Worm (Caenorhabditis elegans): ENCODE results near the gene unc-52.

unc-52 gene

ce11 chrII:14672095-14672494, 12.2 kb downstream of the unc-52 start:
- TF ChIP-seq hlh-4 (tag; optimal IDR thresholded peaks at IDR 0.05) = no peak
- TF ChIP-seq hpl-2 (GFP tag; optimal IDR thresholded peaks at IDR 0.05) = no peak
- no peak for TF ChIP-seq nhr-20 (tag; optimal IDR thresholded peaks at IDR 0.05)
- no peak for TF ChIP-seq ztf-4 (tag; optimal IDR thresholded peaks at IDR 0.05)
- TF ChIP-seq nhr-12 (tag; optimal IDR thresholded peaks at IDR 0.05) = no peak
- peak; percentile 52 for TF ChIP-seq lin-14 (GFP tag; optimal IDR thresholded peaks at IDR 0.05)
- no peak for TF ChIP-seq snpc-4 (tag; optimal IDR thresholded peaks at IDR 0.05)

ce11 chrII:14670175-14670574, 14.1 kb downstream of the unc-52 start:
- no peak for TF ChIP-seq ztf-11 (tag; optimal IDR thresholded peaks at IDR 0.05)
- no peak for TF ChIP-seq ces-1 (GFP tag; optimal IDR thresholded peaks at IDR 0.05)
- TF ChIP-seq C34B4.2 (tag; optimal IDR thresholded peaks at IDR 0.05) = no peak
- TF ChIP-seq unc-30 (tag; optimal IDR thresholded peaks at IDR 0.05) = no peak
- TF ChIP-seq rnt-1 (tag; optimal IDR thresholded peaks at IDR 0.05) = peak; percentile 41
- TF ChIP-seq unc-86 (tag; optimal IDR thresholded peaks at IDR 0.05) = no peak
- peak; percentile 3 for TF ChIP-seq nhr-71 (tag; optimal IDR thresholded peaks at IDR 0.05)
- TF ChIP-seq nhr-237 (tag; optimal IDR thresholded peaks at IDR 0.05) = no peak
- peak; percentile 2 for TF ChIP-seq pag-3 (tag; optimal IDR thresholded peaks at IDR 0.05; ENCODE audit: borderline replicate concordance, insufficient read depth)
- no peak for TF ChIP-seq ceh-63 (GFP tag; optimal IDR thresholded peaks at IDR 0.05)
- TF ChIP-seq pax-3 (tag; optimal IDR thresholded peaks at IDR 0.05) = no peak
- no peak for TF ChIP-seq alr-1 (tag; optimal IDR thresholded peaks at IDR 0.05; ENCODE audit: borderline replicate concordance)
- peak; percentile 74 for TF ChIP-seq blmp-1 (tag; optimal IDR thresholded peaks at IDR 0.05)
- peak; percentile 71 for TF ChIP-seq lin-14 (GFP tag; optimal IDR thresholded peaks at IDR 0.05)
- TF ChIP-seq C04F5.9 (tag; optimal IDR thresholded peaks at IDR 0.05) = no peak
- no peak for TF ChIP-seq aha-1 (tag; optimal IDR thresholded peaks at IDR 0.05)
- TF ChIP-seq snpc-4 (tag; optimal IDR thresholded peaks at IDR 0.05) = no peak
- no peak for TF ChIP-seq efl-1 (optimal IDR thresholded peaks at IDR 0.05)
- TF ChIP-seq efl-1 (GFP tag; optimal IDR thresholded peaks at IDR 0.05 in 1 of 2) = peak in 1 of 2 experiments; percentile 57
- no peak for TF ChIP-seq mab-9 (GFP tag; IDR thresholded peaks at IDR 0.05)
- TF ChIP-seq fkh-4 (tag; optimal IDR thresholded peaks at IDR 0.05; ENCODE audit: borderline replicate concordance) = no peak
- TF ChIP-seq nhr-85 (tag) = peak; percentile 12
- TF ChIP-seq ceh-88 (GFP tag; IDR thresholded peaks at IDR 0.05) = no peak

- TF ChIP-seq nhr-77 (tag; optimal IDR thresholded peaks at IDR 0.05) (no peak), hpl-2 (GFP tag; optimal IDR thresholded peaks at IDR 0.05) (no peak), ztf-11 (tag; optimal IDR thresholded peaks at IDR 0.05) (no peak), fkh-10 (GFP tag; optimal IDR thresholded peaks at IDR 0.05) (no peak), dpl-1 (GFP tag; optimal IDR thresholded peaks at IDR 0.05) (no peak), unc-130 (tag; optimal IDR thresholded peaks at IDR 0.05) (no peak), nhr-19 (GFP tag; conservative IDR thresholded peaks at IDR 0.05) (no peak), sox-4 (tag; optimal IDR thresholded peaks at IDR 0.05) (no peak), zip-4 (GFP tag; optimal IDR thresholded peaks at IDR 0.05) (no peak), ceh-63 (GFP tag; optimal IDR thresholded peaks at IDR 0.05) (no peak), nhr-11 (tag; optimal IDR thresholded peaks at IDR 0.05) (no peak), unc-86 (tag; optimal IDR thresholded peaks at IDR 0.05) (no peak), fkh-8 (tag; optimal IDR thresholded peaks at IDR 0.05) (no peak), elt-3 (tag; optimal IDR thresholded peaks at IDR 0.05) (no peak), egl-13 (tag; optimal IDR thresholded peaks at IDR 0.05) (no peak), irx-1 (tag; optimal IDR thresholded peaks at IDR 0.05) (no peak), swsn-7 (tag; optimal IDR thresholded peaks at IDR 0.05) (no peak), nhr-90 (tag; optimal IDR thresholded peaks at IDR 0.05; ENCODE audit: poor library complexity) (no peak), isw-1 (GFP tag; IDR thresholded peaks at IDR 0.05) (no peak), C04F5.9 (tag; optimal IDR thresholded peaks at IDR 0.05) (no peak)
Observed at ce11 chrII:14668608-14669007, 15.6 kb downstream of the unc-52 start.
